Fruit fly (Drosophila melanogaster) whole organism, embryonic: ENCODE measurements around the gene CG32373.

Source experiments
- Awh ChIP-seq: fragments of 200-800 bp; sonication (Bioruptor generic); IDR thresholded peaks from 2 replicates; pipeline ENCODE4, ENCODE4 v1.3.6; 2022; ENCODE audit warnings: missing biosample characterization, missing genetic modification characterization
- B-H1 ChIP-seq: fragments of 200-800 bp; sonication (Bioruptor generic); IDR thresholded peaks from 3 replicates; pipeline ENCODE4 v1.3.6; 2022; ENCODE audit warnings: missing biosample characterization, missing genetic modification characterization
- CG12155 ChIP-seq: fragments of 200-800 bp; sonication (Bioruptor generic); optimal IDR thresholded peaks from 3 replicates; lab custom pipeline; 2016; ENCODE audit warnings: missing biosample characterization, missing genetic modification characterization
- CG14667 ChIP-seq: fragments of 200-800 bp; sonication (Bioruptor generic); IDR thresholded peaks from 2 replicates; pipeline ENCODE4 v1.3.6; 2022; ENCODE audit warnings: missing biosample characterization, missing genetic modification characterization
- CG14860 ChIP-seq: fragments of 200-800 bp; sonication (Bioruptor generic); IDR thresholded peaks from 3 replicates; pipeline ENCODE4 v1.3.6; 2022; ENCODE audit warnings: missing biosample characterization, missing genetic modification characterization; ENCODE audit not compliant: partially characterized antibody
- CG15011 ChIP-seq: fragments of 200-800 bp; sonication (Bioruptor generic); optimal IDR thresholded peaks from 3 replicates; lab custom pipeline; 2018; ENCODE audit warnings: missing biosample characterization, mild to moderate bottlenecking, missing genetic modification characterization
- CG2120 ChIP-seq: fragments of 200-800 bp; sonication (Bioruptor generic); optimal IDR thresholded peaks from 3 replicates; lab custom pipeline; 2016; ENCODE audit warnings: missing biosample characterization, missing genetic modification characterization
- CG31441 ChIP-seq: fragments of 200-800 bp; sonication (Bioruptor generic); IDR thresholded peaks from 2 replicates; pipeline ENCODE4 v1.3.6; 2022; ENCODE audit warnings: missing biosample characterization, missing genetic modification characterization
- CG33557 ChIP-seq: fragments of 200-800 bp; sonication (Bioruptor generic); optimal IDR thresholded peaks from 2 replicates; lab custom pipeline; 2019; ENCODE audit warnings: missing biosample characterization, mild to moderate bottlenecking, missing genetic modification characterization, moderate library complexity
- CG3995 ChIP-seq: fragments of 200-800 bp; sonication (Bioruptor generic); optimal IDR thresholded peaks from 3 replicates; lab custom pipeline; 2016; ENCODE audit warnings: missing biosample characterization, missing genetic modification characterization
- CG6765 ChIP-seq: fragments of 200-800 bp; sonication (Bioruptor generic); optimal IDR thresholded peaks from 3 replicates; lab custom pipeline; 2017; ENCODE audit warnings: missing biosample characterization, mild to moderate bottlenecking, missing genetic modification characterization
- CG8924 ChIP-seq: fragments of 200-800 bp; optimal IDR thresholded peaks from 3 replicates; lab custom pipeline; 2019; ENCODE audit warnings: missing biosample characterization, mild to moderate bottlenecking, missing genetic modification characterization, moderate library complexity
- CHES-1-like ChIP-seq: fragments of 200-800 bp; sonication (Bioruptor generic); optimal IDR thresholded peaks from 2 replicates; lab custom pipeline; 2016; ENCODE audit warnings: missing biosample characterization, missing genetic modification characterization
- CoRest ChIP-seq: fragments of 200-800 bp; sonication (Bioruptor generic); optimal IDR thresholded peaks from 3 replicates; lab custom pipeline; 2018; ENCODE audit warnings: missing biosample characterization, mild to moderate bottlenecking, missing genetic modification characterization, moderate library complexity
- Dll ChIP-seq: fragments of 200-800 bp; sonication (Bioruptor generic); IDR thresholded peaks from 4 replicates; pipeline ENCODE4 v1.3.6; 2022; ENCODE audit warnings: missing biosample characterization, missing genetic modification characterization; ENCODE audit not compliant: partially characterized antibody
- Doc2 ChIP-seq: fragments of 200-800 bp; sonication (Bioruptor generic); IDR thresholded peaks from 2 replicates; pipeline ENCODE4 v1.3.6; 2022; ENCODE audit warnings: missing biosample characterization, missing genetic modification characterization
- Doc3 ChIP-seq: fragments of 200-800 bp; sonication (Bioruptor generic); IDR thresholded peaks from 3 replicates; pipeline ENCODE4 v1.3.6; 2022; ENCODE audit warnings: missing biosample characterization, missing genetic modification characterization; ENCODE audit not compliant: partially characterized antibody
- ERR ChIP-seq: fragments of 200-800 bp; sonication (Bioruptor generic); optimal IDR thresholded peaks from 2 replicates; lab custom pipeline; 2016; ENCODE audit warnings: missing biosample characterization, missing genetic modification characterization
- Gsc ChIP-seq: fragments of 200-800 bp; sonication (Bioruptor generic); IDR thresholded peaks from 2 replicates; pipeline ENCODE4 v1.3.6; 2022; ENCODE audit warnings: missing biosample characterization, missing genetic modification characterization
- Mad ChIP-seq: fragments of 200-800 bp; sonication (Bioruptor generic); optimal IDR thresholded peaks from 2 replicates; lab custom pipeline; 2016; ENCODE audit warnings: missing biosample characterization, missing genetic modification characterization
- Med ChIP-seq: fragments of 200-800 bp; sonication (Bioruptor generic); peaks from one replicate; lab custom pipeline; 2016; ENCODE audit warnings: missing biosample characterization, missing genetic modification characterization, mild to moderate bottlenecking, inconsistent platforms, moderate library complexity
- NfI ChIP-seq: fragments of 200-800 bp; sonication (Bioruptor generic); optimal IDR thresholded peaks from 3 replicates; lab custom pipeline; 2018; ENCODE audit warnings: missing biosample characterization, mild to moderate bottlenecking, missing genetic modification characterization, moderate library complexity
- Oaz ChIP-seq: fragments of 200-800 bp; sonication (Bioruptor generic); IDR thresholded peaks from 2 replicates; pipeline ENCODE4 v1.3.6; 2022; ENCODE audit warnings: missing biosample characterization, missing genetic modification characterization
- Oli ChIP-seq: fragments of 200-800 bp; sonication (Bioruptor generic); optimal IDR thresholded peaks from 2 replicates; lab custom pipeline; 2018; ENCODE audit warnings: missing biosample characterization, mild to moderate bottlenecking, missing genetic modification characterization, moderate library complexity
- Opbp ChIP-seq: fragments of 200-800 bp; sonication (Bioruptor generic); IDR thresholded peaks from 3 replicates; pipeline ENCODE4 v1.3.6; 2022; ENCODE audit warnings: missing biosample characterization, missing genetic modification characterization; ENCODE audit not compliant: partially characterized antibody
- Spps ChIP-seq: fragments of 200-800 bp; sonication (Bioruptor generic); optimal IDR thresholded peaks from 2 replicates; lab custom pipeline; 2018; ENCODE audit warnings: missing biosample characterization, mild to moderate bottlenecking, missing genetic modification characterization
- al ChIP-seq: fragments of 200-800 bp; sonication (Bioruptor generic); IDR thresholded peaks from 2 replicates; pipeline ENCODE4 v1.3.6; 2022; ENCODE audit warnings: missing biosample characterization, missing genetic modification characterization
- cato ChIP-seq: fragments of 200-800 bp; sonication (Bioruptor generic); optimal IDR thresholded peaks from 2 replicates; lab custom pipeline; 2016; ENCODE audit warnings: missing biosample characterization, missing genetic modification characterization, borderline replicate concordance
- chm ChIP-seq: fragments of 200-800 bp; sonication (Bioruptor generic); IDR thresholded peaks from 2 replicates; pipeline ENCODE4 v1.3.6; 2022; ENCODE audit warnings: missing biosample characterization, missing genetic modification characterization
- da ChIP-seq: fragments of 200-800 bp; sonication (Bioruptor generic); optimal IDR thresholded peaks from 2 replicates; lab custom pipeline; 2016; ENCODE audit warnings: missing biosample characterization, missing genetic modification characterization
- danr ChIP-seq: fragments of 200-800 bp; sonication (Bioruptor generic); IDR thresholded peaks from 2 replicates; pipeline ENCODE4 v1.3.6; 2022; ENCODE audit warnings: missing biosample characterization, missing genetic modification characterization
- fru ChIP-seq: fragments of >200 bp; optimal IDR thresholded peaks from 2 replicates; lab custom pipeline; 2017
- ftz-f1 ChIP-seq: fragments of 200-800 bp; sonication (Bioruptor generic); optimal IDR thresholded peaks from 2 replicates; lab custom pipeline; 2016; ENCODE audit warnings: missing biosample characterization, missing genetic modification characterization
- fu2 ChIP-seq: fragments of 200-800 bp; sonication (Bioruptor generic); optimal IDR thresholded peaks from 2 replicates; lab custom pipeline; 2016; ENCODE audit warnings: missing biosample characterization, missing genetic modification characterization
- gem ChIP-seq: fragments of 200-800 bp; sonication (Bioruptor generic); optimal IDR thresholded peaks from 2 replicates; lab custom pipeline; 2019; ENCODE audit warnings: missing biosample characterization, mild to moderate bottlenecking, missing genetic modification characterization, moderate library complexity
- grau ChIP-seq: fragments of 200-800 bp; optimal IDR thresholded peaks from 3 replicates; lab custom pipeline; 2019; ENCODE audit warnings: missing biosample characterization, mild to moderate bottlenecking, missing genetic modification characterization, moderate library complexity
- inv ChIP-seq: fragments of 200-800 bp; sonication (Bioruptor generic); IDR thresholded peaks from 2 replicates; pipeline ENCODE4 v1.3.6; 2022; ENCODE audit warnings: missing biosample characterization, missing genetic modification characterization; ENCODE audit not compliant: partially characterized antibody
- lilli ChIP-seq: fragments of 200-800 bp; sonication (Bioruptor generic); optimal IDR thresholded peaks from 3 replicates; lab custom pipeline; 2016; ENCODE audit warnings: missing biosample characterization, missing genetic modification characterization
- luna ChIP-seq: fragments of 200-800 bp; sonication (Bioruptor generic); optimal IDR thresholded peaks from 2 replicates; lab custom pipeline; 2016; ENCODE audit warnings: missing biosample characterization, missing genetic modification characterization
- nerfin-2 ChIP-seq: fragments of 200-800 bp; sonication (Bioruptor generic); IDR thresholded peaks from 2 replicates; pipeline ENCODE4 v1.3.6; 2022; ENCODE audit warnings: missing biosample characterization, missing genetic modification characterization; ENCODE audit not compliant: partially characterized antibody
- nom ChIP-seq: fragments of 200-800 bp; sonication (Bioruptor generic); optimal IDR thresholded peaks from 2 replicates; lab custom pipeline; 2017; ENCODE audit warnings: missing biosample characterization, missing genetic modification characterization, mild to moderate bottlenecking, moderate library complexity, missing genetic modification reagents
- pfk ChIP-seq: fragments of 200-800 bp; sonication (Bioruptor generic); optimal IDR thresholded peaks from 2 replicates; lab custom pipeline; 2018; ENCODE audit warnings: missing biosample characterization, mild to moderate bottlenecking, missing genetic modification characterization, moderate library complexity
- psq ChIP-seq: fragments of 200-800 bp; sonication (Bioruptor generic); optimal IDR thresholded peaks from 2 replicates; lab custom pipeline; 2017; ENCODE audit warnings: missing biosample characterization, missing genetic modification characterization
- pum ChIP-seq: fragments of 200-800 bp; sonication (Bioruptor generic); optimal IDR thresholded peaks from 2 replicates; lab custom pipeline; 2016; ENCODE audit warnings: missing biosample characterization, missing genetic modification characterization
- salm ChIP-seq: fragments of 200-800 bp; sonication (Bioruptor generic); optimal IDR thresholded peaks from 2 replicates; lab custom pipeline; 2018; ENCODE audit warnings: missing biosample characterization, mild to moderate bottlenecking, missing genetic modification characterization
- sim ChIP-seq: fragments of 200-800 bp; sonication (Bioruptor generic); IDR thresholded peaks from 2 replicates; pipeline ENCODE4 v1.3.6; 2022; ENCODE audit warnings: missing biosample characterization, missing genetic modification characterization
- slbo ChIP-seq: fragments of 200-800 bp; sonication (Bioruptor generic); IDR thresholded peaks from 2 replicates; pipeline ENCODE4 v1.3.6; 2022; ENCODE audit warnings: missing biosample characterization, missing genetic modification characterization
- tup ChIP-seq: fragments of 200-800 bp; sonication (Bioruptor generic); optimal IDR thresholded peaks from 2 replicates; lab custom pipeline; 2016; ENCODE audit warnings: missing biosample characterization, mild to moderate bottlenecking, missing genetic modification characterization, moderate library complexity
- unpg ChIP-seq: fragments of 200-800 bp; sonication (Bioruptor generic); optimal IDR thresholded peaks from 3 replicates; lab custom pipeline; 2018; ENCODE audit warnings: missing biosample characterization, mild to moderate bottlenecking, missing genetic modification characterization, moderate library complexity
- z ChIP-seq: fragments of 200-800 bp; sonication (Bioruptor generic); IDR thresholded peaks from 3 replicates; pipeline ENCODE4 v1.3.6; 2022; ENCODE audit warnings: missing biosample characterization, missing genetic modification characterization

The CG32373 gene

DNA sequence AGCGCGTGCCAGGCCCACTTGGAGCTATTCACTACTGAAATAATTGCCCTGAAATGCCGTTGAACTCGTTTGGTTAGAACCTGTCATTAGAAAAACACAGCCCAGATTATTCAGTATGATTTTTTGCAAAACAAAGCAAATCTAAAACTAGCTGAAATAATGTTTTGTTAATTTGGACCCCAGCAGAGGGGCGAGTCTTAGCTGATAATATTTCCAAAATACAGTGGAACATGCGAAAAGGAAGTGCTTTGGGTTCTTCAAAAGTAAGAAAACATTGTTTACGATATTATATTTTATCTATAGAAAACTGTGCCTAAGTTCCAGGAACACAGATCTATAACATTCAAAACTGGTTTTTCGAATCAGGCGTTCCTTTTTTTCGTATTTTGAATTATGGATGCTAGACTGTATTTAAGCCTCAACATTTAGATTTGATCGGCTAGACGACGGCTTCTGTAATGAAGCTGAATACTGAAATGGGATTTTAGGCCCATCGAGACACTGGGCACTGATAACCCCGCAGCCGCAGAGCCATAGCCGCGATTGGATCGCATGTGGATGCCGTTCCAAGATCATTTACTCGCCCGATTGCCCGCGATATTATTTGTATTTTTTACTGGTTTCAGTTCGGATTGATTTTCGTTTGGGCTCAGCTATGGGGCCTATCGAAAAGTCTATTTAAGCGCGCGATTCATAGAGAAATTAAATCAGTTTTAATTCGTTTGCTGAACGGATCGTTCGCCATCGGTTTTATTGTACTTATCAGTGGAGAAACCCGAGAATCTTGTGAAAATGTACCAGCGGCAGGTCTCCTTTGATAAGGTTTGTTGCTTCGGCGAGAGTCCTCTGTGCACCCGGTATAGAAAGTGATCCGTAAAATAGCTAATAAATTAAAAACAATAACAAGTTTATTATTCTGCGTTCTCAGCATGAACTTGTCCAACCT, 109.8 kb downstream of the CG32373 start, which contains the start of gene Hn (continued):
- TF ChIP-seq Doc2 (GFP tag; lab: Robert Waterston, UW) (no peak), cato (GFP tag; lab: Kevin White, UChicago) (no peak), ERR (GFP tag; lab: Kevin White, UChicago) (no peak), al (GFP tag; lab: Robert Waterston, UW) (no peak), luna (GFP tag; lab: Kevin White, UChicago) (peak; percentile 12), Med (GFP tag; lab: Kevin White, UChicago) (peak; percentile 83), CG14667 (GFP tag; lab: Robert Waterston, UW) (no peak), Mad (GFP tag; lab: Kevin White, UChicago) (no peak), danr (GFP tag; lab: Robert Waterston, UW) (no peak), CG6765 (GFP tag; lab: Kevin White, UChicago) (no peak), nom (GFP tag; lab: Kevin White, UChicago) (no peak), fu2 (GFP tag; lab: Kevin White, UChicago) (no peak), B-H1 (GFP tag; lab: Robert Waterston, UW) (no peak), slbo (GFP tag; lab: Robert Waterston, UW) (peak; percentile 69), CG15011 (GFP tag; lab: Kevin White, UChicago) (no peak), psq (GFP tag; lab: Kevin White, UChicago) (no peak), nerfin-2 (GFP tag; lab: Robert Waterston, UW) (no peak), Spps (tag; lab: Kevin White, UChicago) (no peak), unpg (no peak), da (GFP tag; lab: Kevin White, UChicago) (no peak), Doc3 (GFP tag; lab: Robert Waterston, UW) (no peak), pum (GFP tag; lab: Kevin White, UChicago) (no peak), inv (GFP tag; lab: Robert Waterston, UW) (no peak), Oli (tag; lab: Kevin White, UChicago) (no peak), NfI (GFP tag; lab: Kevin White, UChicago) (no peak), Awh (GFP tag; lab: Robert Waterston, UW) (no peak), CG14860 (GFP tag; lab: Robert Waterston, UW) (no peak), CG3995 (GFP tag; lab: Kevin White, UChicago) (no peak), CG12155 (GFP tag; lab: Kevin White, UChicago) (peak; percentile 12), CG31441 (GFP tag; lab: Robert Waterston, UW) (no peak), CG2120 (GFP tag; lab: Kevin White, UChicago) (peak; percentile 78), pfk (GFP tag; lab: Kevin White, UChicago) (no peak), ftz-f1 (no peak), CHES-1-like (GFP tag; lab: Kevin White, UChicago) (no peak), Opbp (GFP tag; lab: Robert Waterston, UW) (no peak), CG33557 (GFP tag; lab: Kevin White, UChicago) (no peak), Dll (GFP tag; lab: Robert Waterston, UW) (no peak), CoRest (tag; lab: Kevin White, UChicago) (no peak), lilli (GFP tag; lab: Kevin White, UChicago) (peak; percentile 17), gem (tag; lab: Kevin White, UChicago) (no peak), Oaz (no peak), fru (no peak), salm (tag; lab: Kevin White, UChicago) (no peak), Gsc (GFP tag; lab: Robert Waterston, UW) (no peak), z (GFP tag; lab: Robert Waterston, UW) (no peak), grau (tag; lab: Kevin White, UChicago) (no peak), CG8924 (tag; lab: Kevin White, UChicago) (no peak), chm (GFP tag; lab: Robert Waterston, UW) (no peak), tup (GFP tag; lab: Kevin White, UChicago) (no peak), sim (GFP tag; lab: Robert Waterston, UW) (no peak)
